Fruit fly (Drosophila melanogaster) whole organism, embryonic: ENCODE results near the gene isoQC.

Experiments used
- Antp ChIP-seq: fragments of 200-800 bp; sonication (Bioruptor generic); optimal IDR thresholded peaks from 3 replicates; lab custom pipeline; 2016; ENCODE audit warnings: missing biosample characterization, missing genetic modification characterization
- B-H2 ChIP-seq: fragments of 200-800 bp; sonication (Bioruptor generic); optimal IDR thresholded peaks from 2 replicates; lab custom pipeline; 2018; ENCODE audit warnings: missing biosample characterization, mild to moderate bottlenecking, missing genetic modification characterization
- CG11398 ChIP-seq: fragments of 200-800 bp; sonication (Bioruptor generic); optimal IDR thresholded peaks from 2 replicates; lab custom pipeline; 2016; ENCODE audit warnings: missing biosample characterization, missing genetic modification characterization
- CG12659 ChIP-seq: fragments of 200-800 bp; sonication (Bioruptor generic); optimal IDR thresholded peaks from 3 replicates; lab custom pipeline; 2017; ENCODE audit warnings: mild to moderate bottlenecking, missing biosample characterization, missing genetic modification reagents, missing genetic modification characterization
- CG13287 ChIP-seq: fragments of 200-800 bp; sonication (Bioruptor generic); IDR thresholded peaks from 2 replicates; pipeline ENCODE4 v1.3.6; 2022; ENCODE audit warnings: missing biosample characterization, missing genetic modification characterization; ENCODE audit not compliant: partially characterized antibody
- CG14860 ChIP-seq: fragments of 200-800 bp; sonication (Bioruptor generic); IDR thresholded peaks from 3 replicates; pipeline ENCODE4 v1.3.6; 2022; ENCODE audit warnings: missing biosample characterization, missing genetic modification characterization; ENCODE audit not compliant: partially characterized antibody
- CG14965 ChIP-seq: fragments of 200-800 bp; sonication (Bioruptor generic); optimal IDR thresholded peaks from 2 replicates; lab custom pipeline; 2016; ENCODE audit warnings: missing biosample characterization, missing genetic modification characterization, borderline replicate concordance
- CG15073 ChIP-seq: fragments of 200-800 bp; sonication (Bioruptor generic); optimal IDR thresholded peaks from 2 replicates; lab custom pipeline; 2016; ENCODE audit warnings: missing biosample characterization, missing genetic modification characterization
- CG17359 ChIP-seq: fragments of 200-800 bp; sonication (Bioruptor generic); optimal IDR thresholded peaks from 3 replicates; lab custom pipeline; 2018; ENCODE audit warnings: missing biosample characterization, mild to moderate bottlenecking, missing genetic modification characterization, moderate library complexity
- CG17568 ChIP-seq: fragments of 200-800 bp; sonication (Bioruptor generic); optimal IDR thresholded peaks from 2 replicates; lab custom pipeline; 2018; ENCODE audit warnings: missing biosample characterization, mild to moderate bottlenecking, missing genetic modification characterization, moderate library complexity
- CG17612 ChIP-seq: fragments of 200-800 bp; sonication (Bioruptor generic); IDR thresholded peaks from 2 replicates; pipeline ENCODE4 v1.3.6; 2022; ENCODE audit warnings: missing biosample characterization, missing genetic modification characterization
- CG18476 ChIP-seq: fragments of 200-800 bp; sonication (Bioruptor generic); optimal IDR thresholded peaks from 2 replicates; lab custom pipeline; 2016; ENCODE audit warnings: missing biosample characterization, mild to moderate bottlenecking, missing genetic modification characterization
- CG18619 ChIP-seq: fragments of 200-800 bp; sonication (Bioruptor generic); optimal IDR thresholded peaks from 3 replicates; lab custom pipeline; 2017; ENCODE audit warnings: missing biosample characterization, mild to moderate bottlenecking, missing genetic modification characterization
- CG2678 ChIP-seq: fragments of 200-800 bp; sonication (Bioruptor generic); optimal IDR thresholded peaks from 3 replicates; lab custom pipeline; 2019; ENCODE audit warnings: missing biosample characterization, mild to moderate bottlenecking, missing genetic modification characterization, moderate library complexity
- CG2712 ChIP-seq: fragments of 200-800 bp; optimal IDR thresholded peaks from 3 replicates; lab custom pipeline; 2019; ENCODE audit warnings: missing biosample characterization, mild to moderate bottlenecking, missing genetic modification characterization, moderate library complexity
- CG31441 ChIP-seq: fragments of 200-800 bp; sonication (Bioruptor generic); IDR thresholded peaks from 2 replicates; pipeline ENCODE4 v1.3.6; 2022; ENCODE audit warnings: missing biosample characterization, missing genetic modification characterization
- CG5180 ChIP-seq: fragments of 200-800 bp; sonication (Bioruptor generic); optimal IDR thresholded peaks from 3 replicates; lab custom pipeline; 2017; ENCODE audit warnings: missing biosample characterization, missing genetic modification characterization, mild to moderate bottlenecking, moderate library complexity, missing genetic modification reagents
- CG5245 ChIP-seq: fragments of 200-800 bp; sonication (Bioruptor generic); optimal IDR thresholded peaks from 3 replicates; lab custom pipeline; 2016; ENCODE audit warnings: missing biosample characterization, missing genetic modification characterization
- CG6791 ChIP-seq: fragments of 200-800 bp; sonication (Bioruptor generic); IDR thresholded peaks from 3 replicates; pipeline ENCODE4 v1.3.6; 2022; ENCODE audit warnings: missing biosample characterization, missing genetic modification characterization; ENCODE audit not compliant: partially characterized antibody
- CG7928 ChIP-seq: fragments of 200-800 bp; sonication (Bioruptor generic); optimal IDR thresholded peaks from 2 replicates; lab custom pipeline; 2017; ENCODE audit warnings: missing biosample characterization, mild to moderate bottlenecking, missing genetic modification characterization
- D19B ChIP-seq: fragments of 200-800 bp; sonication (Bioruptor generic); optimal IDR thresholded peaks from 2 replicates; lab custom pipeline; 2017; ENCODE audit warnings: missing biosample characterization, mild to moderate bottlenecking, missing genetic modification characterization
- Dip3 ChIP-seq: fragments of 200-800 bp; sonication (Bioruptor generic); optimal IDR thresholded peaks from 3 replicates; lab custom pipeline; 2016; ENCODE audit warnings: missing biosample characterization, missing genetic modification characterization
- Doc2 ChIP-seq: fragments of 200-800 bp; sonication (Bioruptor generic); IDR thresholded peaks from 2 replicates; pipeline ENCODE4 v1.3.6; 2022; ENCODE audit warnings: missing biosample characterization, missing genetic modification characterization
- Drgx ChIP-seq: fragments of 200-800 bp; sonication (Bioruptor generic); IDR thresholded peaks from 2 replicates; pipeline ENCODE4 v1.3.6; 2022; ENCODE audit warnings: missing biosample characterization, missing genetic modification characterization
- Fer2 ChIP-seq: fragments of 200-800 bp; sonication (Bioruptor generic); optimal IDR thresholded peaks from 2 replicates; lab custom pipeline; 2018; ENCODE audit warnings: missing biosample characterization, mild to moderate bottlenecking, missing genetic modification characterization, moderate library complexity
- HHEX ChIP-seq: fragments of 200-800 bp; sonication (Bioruptor generic); optimal IDR thresholded peaks from 3 replicates; lab custom pipeline; 2017; ENCODE audit warnings: missing biosample characterization, mild to moderate bottlenecking, missing genetic modification characterization, missing genetic modification reagents
- HLH3B ChIP-seq: fragments of 200-800 bp; sonication (Bioruptor generic); IDR thresholded peaks from 2 replicates; pipeline ENCODE4 v1.3.6; 2022; ENCODE audit warnings: missing biosample characterization, missing genetic modification characterization
- Hmx ChIP-seq: fragments of 200-800 bp; sonication (Bioruptor generic); optimal IDR thresholded peaks from 2 replicates; lab custom pipeline; 2016; ENCODE audit warnings: missing biosample characterization, missing genetic modification characterization
- Max ChIP-seq: fragments of 200-800 bp; sonication (Bioruptor generic); optimal IDR thresholded peaks from 2 replicates; lab custom pipeline; 2016; ENCODE audit warnings: missing biosample characterization, mild to moderate bottlenecking, missing genetic modification characterization
- Nf-YC ChIP-seq: fragments of 200-800 bp; optimal IDR thresholded peaks from 3 replicates; lab custom pipeline; 2019; ENCODE audit warnings: missing biosample characterization, mild to moderate bottlenecking, missing genetic modification characterization, moderate library complexity
- Side ChIP-seq: fragments of 200-800 bp; sonication (Bioruptor generic); optimal IDR thresholded peaks from 2 replicates; lab custom pipeline; 2016; ENCODE audit warnings: missing biosample characterization, missing genetic modification characterization
- Spps ChIP-seq: fragments of 200-800 bp; sonication (Bioruptor generic); optimal IDR thresholded peaks from 2 replicates; lab custom pipeline; 2018; ENCODE audit warnings: missing biosample characterization, mild to moderate bottlenecking, missing genetic modification characterization
- Taf1 ChIP-seq: fragments of 200-800 bp; sonication (Bioruptor generic); IDR thresholded peaks from 2 replicates; pipeline ENCODE4 v1.3.6; 2022; ENCODE audit warnings: missing biosample characterization, missing genetic modification characterization
- cas ChIP-seq: fragments of 200-800 bp; sonication (Bioruptor generic); IDR thresholded peaks from 2 replicates; pipeline ENCODE4 v1.3.6; 2022; ENCODE audit warnings: missing biosample characterization, missing genetic modification characterization
- caup ChIP-seq: fragments of 200-800 bp; sonication (Bioruptor generic); optimal IDR thresholded peaks from 3 replicates; lab custom pipeline; 2017; ENCODE audit warnings: missing biosample characterization, mild to moderate bottlenecking, missing genetic modification characterization, moderate library complexity; ENCODE audit not compliant: severe bottlenecking
- cg ChIP-seq: fragments of 200-800 bp; sonication (Bioruptor generic); optimal IDR thresholded peaks from 3 replicates; lab custom pipeline; 2019; ENCODE audit warnings: missing biosample characterization, mild to moderate bottlenecking, missing genetic modification characterization, moderate library complexity
- danr ChIP-seq: fragments of 200-800 bp; sonication (Bioruptor generic); IDR thresholded peaks from 2 replicates; pipeline ENCODE4 v1.3.6; 2022; ENCODE audit warnings: missing biosample characterization, missing genetic modification characterization
- gsb-n ChIP-seq: fragments of 200-800 bp; sonication (Bioruptor generic); optimal IDR thresholded peaks from 3 replicates; lab custom pipeline; 2018; ENCODE audit warnings: missing biosample characterization, mild to moderate bottlenecking, missing genetic modification characterization
- jing ChIP-seq: fragments of 200-800 bp; sonication (Bioruptor generic); optimal IDR thresholded peaks from 2 replicates; lab custom pipeline; 2018; ENCODE audit warnings: missing biosample characterization, mild to moderate bottlenecking, missing genetic modification characterization
- ken ChIP-seq: fragments of 200-800 bp; sonication (Bioruptor generic); IDR thresholded peaks from 3 replicates; pipeline ENCODE4 v1.3.6; 2022; ENCODE audit warnings: missing biosample characterization, missing genetic modification characterization
- mam ChIP-seq: fragments of 200-800 bp; sonication (Bioruptor generic); optimal IDR thresholded peaks from 3 replicates; lab custom pipeline; 2016; ENCODE audit warnings: missing biosample characterization, missing genetic modification characterization
- row ChIP-seq: fragments of 200-800 bp; sonication (Bioruptor generic); IDR thresholded peaks from 3 replicates; pipeline ENCODE4 v1.3.6; 2022; ENCODE audit warnings: missing biosample characterization, missing genetic modification characterization
- sc ChIP-seq, 3 experiments: fragments of >200 bp in 2 of 3; fragments of 200-800 bp in 1 of 3; sonication (Bioruptor generic) in 1 of 3; optimal IDR thresholded peaks; 2 replicates in 2 of 3; 3 replicates in 1 of 3; lab custom pipeline; 2017; ENCODE audit warnings: mild to moderate bottlenecking in 1 of 3, missing biosample characterization in 1 of 3, missing genetic modification characterization in 1 of 3, missing genetic modification reagents in 1 of 3
- schlank ChIP-seq: fragments of 200-800 bp; sonication (Bioruptor generic); optimal IDR thresholded peaks from 2 replicates; lab custom pipeline; 2018; ENCODE audit warnings: missing biosample characterization, mild to moderate bottlenecking, missing genetic modification characterization
- scrt ChIP-seq: fragments of 200-800 bp; sonication (Bioruptor generic); optimal IDR thresholded peaks from 2 replicates; lab custom pipeline; 2018; ENCODE audit warnings: missing biosample characterization, mild to moderate bottlenecking, missing genetic modification characterization, moderate library complexity
- sd ChIP-seq: fragments of 200-800 bp; sonication (Bioruptor generic); optimal IDR thresholded peaks from 3 replicates; lab custom pipeline; 2018; ENCODE audit warnings: missing biosample characterization, mild to moderate bottlenecking, missing genetic modification characterization, moderate library complexity
- sens ChIP-seq: fragments of 200-800 bp; sonication (Bioruptor generic); peaks from one replicate; lab custom pipeline; 2016; ENCODE audit warnings: missing biosample characterization, missing genetic modification characterization
- slp2 ChIP-seq: fragments of 200-800 bp; sonication (Bioruptor generic); optimal IDR thresholded peaks from 2 replicates; lab custom pipeline; 2016; ENCODE audit warnings: missing biosample characterization, missing genetic modification characterization
- so ChIP-seq: fragments of 200-800 bp; sonication (Bioruptor generic); IDR thresholded peaks from 3 replicates; pipeline ENCODE4 v1.3.6; 2022; ENCODE audit warnings: missing biosample characterization, missing genetic modification characterization
- tx ChIP-seq: fragments of 200-800 bp; sonication (Bioruptor generic); optimal IDR thresholded peaks from 2 replicates; lab custom pipeline; 2016; ENCODE audit warnings: missing biosample characterization, missing genetic modification characterization
- wor ChIP-seq: fragments of 200-800 bp; sonication (Bioruptor generic); IDR thresholded peaks from 2 replicates; pipeline ENCODE4 v1.3.6; 2022; ENCODE audit warnings: missing biosample characterization, missing genetic modification characterization

Gene isoQC

dm6 chr3L:20447337-20447736 is 26.9 kb upstream of the isoQC start (continued):
- TF ChIP-seq so (GFP tag; lab: Robert Waterston, UW) (no peak), sd (tag; lab: Kevin White, UChicago) (no peak), HHEX (GFP tag; lab: Kevin White, UChicago) (no peak), Drgx (peak; percentile 48; the same call in 1 of the 2 replicates), slp2 (GFP tag; lab: Kevin White, UChicago) (no peak), CG12659 (GFP tag; lab: Kevin White, UChicago) (no peak), CG5180 (GFP tag; lab: Kevin White, UChicago) (peak; percentile 79), ken (GFP tag; lab: Robert Waterston, UW) (peak; percentile 45; the same call in 1 of the 3 replicates), cg (no peak), CG2678 (tag; lab: Kevin White, UChicago) (no peak), gsb-n (tag; lab: Kevin White, UChicago) (peak; percentile 36), HLH3B (GFP tag; lab: Robert Waterston, UW) (no peak), scrt (GFP tag; lab: Kevin White, UChicago) (no peak), cas (GFP tag; lab: Robert Waterston, UW) (no peak), Dip3 (GFP tag; lab: Kevin White, UChicago) (no peak), CG6791 (GFP tag; lab: Robert Waterston, UW) (no peak), Antp (GFP tag; lab: Kevin White, UChicago) (peak; percentile 1), CG13287 (no peak), tx (GFP tag; lab: Kevin White, UChicago) (no peak), CG17568 (GFP tag; lab: Kevin White, UChicago) (no peak), CG5245 (no peak), CG14860 (no peak), jing (GFP tag; lab: Kevin White, UChicago) (no peak), CG18619 (GFP tag; lab: Kevin White, UChicago) (no peak), sens (GFP tag; lab: Kevin White, UChicago) (peak; percentile 70), danr (no peak), CG17612 (GFP tag; lab: Robert Waterston, UW) (no peak), CG15073 (GFP tag; lab: Kevin White, UChicago) (no peak), CG2712 (tag; lab: Kevin White, UChicago) (peak; percentile 50), Fer2 (tag; lab: Kevin White, UChicago) (no peak), sc (optimal IDR thresholded peaks at IDR 0.05; lab: Kevin White, UChicago) (no peak), sc (GFP tag; optimal IDR thresholded peaks at IDR 0.05; lab: Kevin White, UChicago) (no peak), Taf1 (GFP tag; lab: Robert Waterston, UW) (no peak), Spps (tag; lab: Kevin White, UChicago) (peak; percentile 34), Doc2 (GFP tag; lab: Robert Waterston, UW) (no peak), CG14965 (GFP tag; lab: Kevin White, UChicago) (no peak), CG18476 (GFP tag; lab: Kevin White, UChicago) (peak; percentile 3), B-H2 (GFP tag; lab: Kevin White, UChicago) (no peak), CG17359 (tag; lab: Kevin White, UChicago) (no peak), Nf-YC (tag; lab: Kevin White, UChicago) (no peak), Side (GFP tag; lab: Kevin White, UChicago) (no peak), Max (GFP tag; lab: Kevin White, UChicago) (no peak), mam (GFP tag; lab: Kevin White, UChicago) (peak; percentile 17), CG31441 (GFP tag; lab: Robert Waterston, UW) (no peak), wor (GFP tag; lab: Robert Waterston, UW) (no peak), D19B (GFP tag; lab: Kevin White, UChicago) (no peak), Hmx (no peak), schlank (tag; lab: Kevin White, UChicago) (no peak), caup (GFP tag; lab: Kevin White, UChicago) (no peak), row (GFP tag; lab: Robert Waterston, UW) (0 out of 3 replicates have a peak, but pooled peaks have one; percentile 33), CG11398 (GFP tag; lab: Kevin White, UChicago) (no peak), CG7928 (no peak)
